1 fruit fly cellular context compared by ENCODE assay signal in genomic region chrX:2703693-2704092, dm6.
TF ChIP-seq lines count a peak whose summit lies in the region.

Ugalt (minus strand) TSS chrX:2703852.

TF ChIP-seq in whole organism, embryonic, 481 proteins besides CTCF, POLR2A, EP300 and RAD21 (continued from another document):
- TF ChIP-seq danr (GFP tag; IDR thresholded peaks at IDR 0.05; lab: Robert Waterston, UW), result peak; percentile 100
- TF ChIP-seq twi (tag; optimal IDR thresholded peaks at IDR 0.05; lab: Kevin White, UChicago), result peak; percentile 100
- TF ChIP-seq HLH54F (GFP tag; optimal IDR thresholded peaks at IDR 0.05; lab: Kevin White, UChicago), result peak; percentile 100
- TF ChIP-seq CG10366 (GFP tag; IDR thresholded peaks at IDR 0.05; lab: Robert Waterston, UW), result peak; percentile 100
- TF ChIP-seq tx (GFP tag; optimal IDR thresholded peaks at IDR 0.05; lab: Kevin White, UChicago), result peak; percentile 100
- TF ChIP-seq yki (optimal IDR thresholded peaks at IDR 0.05; lab: Kevin White, UChicago), result no peak
- TF ChIP-seq h (optimal IDR thresholded peaks at IDR 0.05; lab: Kevin White, UChicago), result no peak
- peak; percentile 100 for TF ChIP-seq ham (GFP tag; IDR thresholded peaks at IDR 0.05; lab: Robert Waterston, UW)
- peak; percentile 100 for TF ChIP-seq CG6683 (GFP tag; optimal IDR thresholded peaks at IDR 0.05; lab: Kevin White, UChicago)
- peak; percentile 98 for TF ChIP-seq Bdp1 (GFP tag; optimal IDR thresholded peaks at IDR 0.05; lab: Kevin White, UChicago)
- peak; percentile 100 for TF ChIP-seq crc (GFP tag; optimal IDR thresholded peaks at IDR 0.05; lab: Kevin White, UChicago)
- TF ChIP-seq CrebB (tag; optimal IDR thresholded peaks at IDR 0.05; lab: Kevin White, UChicago), result peak; percentile 100
- TF ChIP-seq mld (GFP tag; IDR thresholded peaks at IDR 0.05; lab: Robert Waterston, UW; ENCODE audit: partially characterized antibody), result no peak
- peak; percentile 100 for TF ChIP-seq CG2678 (tag; optimal IDR thresholded peaks at IDR 0.05; lab: Kevin White, UChicago)
- peak; percentile 100 for TF ChIP-seq CG7372 (GFP tag; IDR thresholded peaks at IDR 0.05; lab: Robert Waterston, UW)
- peak in 1 of 3 experiments; percentile 100 for TF ChIP-seq lola (GFP tag; optimal IDR thresholded peaks at IDR 0.05; lab: Kevin White, UChicago)
- no peak for TF ChIP-seq ato (GFP tag; IDR thresholded peaks at IDR 0.05; lab: Robert Waterston, UW; ENCODE audit: partially characterized antibody)
- TF ChIP-seq gcm (GFP tag; optimal IDR thresholded peaks at IDR 0.05; lab: Kevin White, UChicago), result peak; percentile 100
- peak; percentile 99 for TF ChIP-seq B-H2 (GFP tag; optimal IDR thresholded peaks at IDR 0.05; lab: Kevin White, UChicago)
- TF ChIP-seq CG8944 (GFP tag; optimal IDR thresholded peaks at IDR 0.05; lab: Kevin White, UChicago), result peak; percentile 100
- peak; percentile 96 for TF ChIP-seq CG7745 (tag; optimal IDR thresholded peaks at IDR 0.05; lab: Kevin White, UChicago)
- peak; percentile 100 for TF ChIP-seq cas (GFP tag; IDR thresholded peaks at IDR 0.05; lab: Robert Waterston, UW)
- peak; percentile 100 for TF ChIP-seq Usf (GFP tag; optimal IDR thresholded peaks at IDR 0.05; lab: Kevin White, UChicago)
- no peak for TF ChIP-seq Lpt (GFP tag; optimal IDR thresholded peaks at IDR 0.05; lab: Kevin White, UChicago)
- TF ChIP-seq CG6654 (GFP tag; optimal IDR thresholded peaks at IDR 0.05; lab: Kevin White, UChicago), result peak; percentile 98
- peak; percentile 50 for TF ChIP-seq Bgb (GFP tag; IDR thresholded peaks at IDR 0.05; lab: Robert Waterston, UW; ENCODE audit: partially characterized antibody)
- TF ChIP-seq CG1603 (tag; optimal IDR thresholded peaks at IDR 0.05; lab: Kevin White, UChicago), result peak; percentile 99
- peak; percentile 100 for TF ChIP-seq CHES-1-like (GFP tag; optimal IDR thresholded peaks at IDR 0.05; lab: Kevin White, UChicago)
- peak; percentile 100 for TF ChIP-seq HmgZ (tag; optimal IDR thresholded peaks at IDR 0.05; lab: Kevin White, UChicago)
- TF ChIP-seq NFAT (GFP tag; IDR thresholded peaks at IDR 0.05; lab: Robert Waterston, UW), result peak; percentile 100
- TF ChIP-seq pfk (GFP tag; optimal IDR thresholded peaks at IDR 0.05; lab: Kevin White, UChicago), result peak; percentile 89
- peak; percentile 100 for TF ChIP-seq gt (GFP tag; IDR thresholded peaks at IDR 0.05; lab: Robert Waterston, UW)
- TF ChIP-seq eve (GFP tag; optimal IDR thresholded peaks at IDR 0.05; lab: Kevin White, UChicago), result peak in 1 of 2 experiments; percentile 85
- TF ChIP-seq Doc2 (GFP tag; IDR thresholded peaks at IDR 0.05; lab: Robert Waterston, UW), result peak; percentile 100
- TF ChIP-seq odd (GFP tag; optimal IDR thresholded peaks at IDR 0.05; lab: Kevin White, UChicago), result peak; percentile 100
- peak; percentile 100 for TF ChIP-seq CG12219 (GFP tag; optimal IDR thresholded peaks at IDR 0.05; lab: Kevin White, UChicago)
- TF ChIP-seq gem (tag; optimal IDR thresholded peaks at IDR 0.05; lab: Kevin White, UChicago), result peak; percentile 100
- peak; percentile 100 for TF ChIP-seq nmo (GFP tag; optimal IDR thresholded peaks at IDR 0.05; lab: Kevin White, UChicago)
- TF ChIP-seq CG13287 (GFP tag; IDR thresholded peaks at IDR 0.05; lab: Robert Waterston, UW; ENCODE audit: partially characterized antibody), result peak; percentile 71
